Worm (Caenorhabditis elegans): Measurements from ENCODE around the gene ceh-43.

ce11 chrIII:4474908-4475307 lies 25.2 kb upstream of the ceh-43 start, which contains the start of gene ifet-1:
- TF ChIP-seq unc-130 (tag; optimal IDR thresholded peaks at IDR 0.05) (no peak), ces-1 (GFP tag; optimal IDR thresholded peaks at IDR 0.05) (no peak), lin-39 (tag; optimal IDR thresholded peaks at IDR 0.05) (no peak), sptf-1 (tag; optimal IDR thresholded peaks at IDR 0.05) (no peak), lsy-2 (tag; optimal IDR thresholded peaks at IDR 0.05) (no peak), egl-27 (tag; optimal IDR thresholded peaks at IDR 0.05) (no peak), snpc-4 (tag; optimal IDR thresholded peaks at IDR 0.05) (no peak)
